Fruit fly (Drosophila melanogaster): ENCODE data around the gene CG46457.

CG46457 gene

dm6 chr3R:13549515-13549914 lies 20.4 kb upstream of the CG46457 start (continued):
- TF ChIP-seq esg (GFP tag; conservative IDR thresholded peaks at IDR 0.05), result no peak

- no peak for TF ChIP-seq CG14710 (tag; optimal IDR thresholded peaks at IDR 0.05)
- no peak for TF ChIP-seq Aef1 (GFP tag; IDR thresholded peaks at IDR 0.05)
- no peak for TF ChIP-seq CG13775 (GFP tag; optimal IDR thresholded peaks at IDR 0.05)
- peak; percentile 6 for TF ChIP-seq grau (tag; optimal IDR thresholded peaks at IDR 0.05)
- TF ChIP-seq CG42726 (GFP tag; IDR thresholded peaks at IDR 0.05; ENCODE audit: partially characterized antibody), result no peak
- TF ChIP-seq yki (optimal IDR thresholded peaks at IDR 0.05), result no peak
- TF ChIP-seq crp (GFP tag; optimal IDR thresholded peaks at IDR 0.05), result no peak
- no peak for TF ChIP-seq insv (GFP tag; optimal IDR thresholded peaks at IDR 0.05)
- peak; percentile 53; the same call in 1 of the 2 replicates for TF ChIP-seq crol (GFP tag; IDR thresholded peaks at IDR 0.05)
- peak; percentile 2 for TF ChIP-seq CG13424 (tag; optimal IDR thresholded peaks at IDR 0.05)
- no peak for TF ChIP-seq caup (GFP tag; optimal IDR thresholded peaks at IDR 0.05; ENCODE audit: severe bottlenecking)
- TF ChIP-seq gsb (GFP tag; IDR thresholded peaks at IDR 0.05), result no peak
- peak; percentile 22 for TF ChIP-seq phol (tag; optimal IDR thresholded peaks at IDR 0.05)
- no peak for TF ChIP-seq prd (optimal IDR thresholded peaks at IDR 0.05)
- no peak for TF ChIP-seq prd (GFP tag; IDR thresholded peaks at IDR 0.05)
- peak; percentile 48; the same call in 1 of the 3 replicates for TF ChIP-seq CG17361 (GFP tag; IDR thresholded peaks at IDR 0.05)
- TF ChIP-seq CG13894 (tag; optimal IDR thresholded peaks at IDR 0.05), result no peak
- no peak for TF ChIP-seq gem (tag; optimal IDR thresholded peaks at IDR 0.05)
- no peak for TF ChIP-seq ind (GFP tag; optimal IDR thresholded peaks at IDR 0.05)
- TF ChIP-seq CG7556 (GFP tag; optimal IDR thresholded peaks at IDR 0.05), result peak; percentile 18
- no peak for TF ChIP-seq Poxn (GFP tag; IDR thresholded peaks at IDR 0.05)
- TF ChIP-seq zfh1 (GFP tag; IDR thresholded peaks at IDR 0.05), result no peak
- no peak for TF ChIP-seq disco-r (GFP tag; optimal IDR thresholded peaks at IDR 0.05)
- 0 out of 3 replicates have a peak, but pooled peaks have one; percentile 7 for TF ChIP-seq hb (GFP tag; IDR thresholded peaks at IDR 0.05; ENCODE audit: partially characterized antibody)
- no peak for TF ChIP-seq CG12236 (GFP tag; optimal IDR thresholded peaks at IDR 0.05)
- peak; percentile 59; the same call in 2 of the 3 replicates for TF ChIP-seq sr (GFP tag; IDR thresholded peaks at IDR 0.05)
- no peak for TF ChIP-seq CG3726 (GFP tag; IDR thresholded peaks at IDR 0.05)
- TF ChIP-seq CG3407 (GFP tag; optimal IDR thresholded peaks at IDR 0.05), result no peak
- peak; percentile 3 for TF ChIP-seq D19A (tag; optimal IDR thresholded peaks at IDR 0.05)
- TF ChIP-seq wek (GFP tag; optimal IDR thresholded peaks at IDR 0.05), result no peak
- peak; percentile 7; the same call in 1 of the 2 replicates for TF ChIP-seq CG31441 (GFP tag; IDR thresholded peaks at IDR 0.05)
- no peak for TF ChIP-seq bowl (GFP tag; IDR thresholded peaks at IDR 0.05)
- TF ChIP-seq scrt (GFP tag; optimal IDR thresholded peaks at IDR 0.05), result no peak
- TF ChIP-seq CG11504 (tag; optimal IDR thresholded peaks at IDR 0.05), result peak; percentile 21
- no peak for TF ChIP-seq zen (tag; optimal IDR thresholded peaks at IDR 0.05)
- TF ChIP-seq Drgx (GFP tag; IDR thresholded peaks at IDR 0.05), result no peak
- peak; percentile 41 for TF ChIP-seq CG18262 (tag; optimal IDR thresholded peaks at IDR 0.05)
- TF ChIP-seq lab (GFP tag; optimal IDR thresholded peaks at IDR 0.05), result no peak
- no peak for TF ChIP-seq B-H1 (GFP tag; IDR thresholded peaks at IDR 0.05)
- TF ChIP-seq CG14050 (GFP tag; IDR thresholded peaks at IDR 0.05), result no peak
Measured at dm6 chr3R:13548441-13548818, 19.3 kb upstream of the CG46457 start.

Measured in whole organism, embryonic.